Fruit fly (Drosophila melanogaster): ENCODE data around the gene ChAT.

Gene ChAT

dm6 chr3R:18742358-18743269, 37.3 kb downstream of the ChAT start (continued):
- TF ChIP-seq CG11902 (GFP tag; optimal IDR thresholded peaks at IDR 0.05) (peak; percentile 14), fd59A (GFP tag; optimal IDR thresholded peaks at IDR 0.05) (no peak), CG10669 (GFP tag; optimal IDR thresholded peaks at IDR 0.05) (peak; percentile 30), CG32006 (GFP tag; optimal IDR thresholded peaks at IDR 0.05) (peak; percentile 72), cyc (GFP tag; optimal IDR thresholded peaks at IDR 0.05) (peak; percentile 66), Hr38 (GFP tag; optimal IDR thresholded peaks at IDR 0.05) (no peak), dac (GFP tag; optimal IDR thresholded peaks at IDR 0.05) (no peak), Sox102F (GFP tag; optimal IDR thresholded peaks at IDR 0.05) (peak; percentile 65), CG10631 (GFP tag; optimal IDR thresholded peaks at IDR 0.05) (peak; percentile 41), CG1621 (tag; optimal IDR thresholded peaks at IDR 0.05) (no peak), Gug (GFP tag; IDR thresholded peaks at IDR 0.05) (no peak), Blimp-1 (GFP tag; optimal IDR thresholded peaks at IDR 0.05) (no peak), vri (GFP tag; optimal IDR thresholded peaks at IDR 0.05) (peak; percentile 63), spab (GFP tag; optimal IDR thresholded peaks at IDR 0.05) (no peak), CG4318 (GFP tag; optimal IDR thresholded peaks at IDR 0.05) (peak; percentile 39), CG11762 (GFP tag; optimal IDR thresholded peaks at IDR 0.05; ENCODE audit: insufficient read depth) (no peak), CG16779 (tag; optimal IDR thresholded peaks at IDR 0.05) (peak; percentile 1), achi (GFP tag; optimal IDR thresholded peaks at IDR 0.05) (peak; percentile 51), CG7368 (GFP tag; optimal IDR thresholded peaks at IDR 0.05) (no peak), fkh (GFP tag; optimal IDR thresholded peaks at IDR 0.05) (no peak), OdsH (GFP tag; optimal IDR thresholded peaks at IDR 0.05) (peak; percentile 49), Met (GFP tag; optimal IDR thresholded peaks at IDR 0.05) (peak; percentile 69), CG34406 (GFP tag; optimal IDR thresholded peaks at IDR 0.05) (peak; percentile 21), CG31627 (GFP tag; optimal IDR thresholded peaks at IDR 0.05) (peak; percentile 67), CG6808 (GFP tag; optimal IDR thresholded peaks at IDR 0.05) (no peak), Sox14 (GFP tag; optimal IDR thresholded peaks at IDR 0.05) (peak; percentile 75), CG11294 (GFP tag; IDR thresholded peaks at IDR 0.05) (no peak), Eip93F (GFP tag; optimal IDR thresholded peaks at IDR 0.05) (peak; percentile 30), Sox15 (GFP tag; optimal IDR thresholded peaks at IDR 0.05) (no peak)

- TF ChIP-seq CG31627 (GFP tag; optimal IDR thresholded peaks at IDR 0.05) (peak; percentile 59), CG6792 (GFP tag; optimal IDR thresholded peaks at IDR 0.05) (peak; percentile 9), CG11762 (GFP tag; optimal IDR thresholded peaks at IDR 0.05; ENCODE audit: insufficient read depth) (peak; percentile 22), OdsH (GFP tag; optimal IDR thresholded peaks at IDR 0.05) (peak; percentile 43), CG4318 (GFP tag; optimal IDR thresholded peaks at IDR 0.05) (peak; percentile 13), acj6 (GFP tag; optimal IDR thresholded peaks at IDR 0.05) (peak; percentile 59), CG6276 (GFP tag; optimal IDR thresholded peaks at IDR 0.05) (no peak), fd85E (GFP tag; optimal IDR thresholded peaks at IDR 0.05) (no peak), ss (GFP tag; optimal IDR thresholded peaks at IDR 0.05) (peak; percentile 54 to 55), CG6854 (GFP tag; optimal IDR thresholded peaks at IDR 0.05) (no peak), lz (GFP tag; optimal IDR thresholded peaks at IDR 0.05) (peak; percentile 59), Eip93F (GFP tag; optimal IDR thresholded peaks at IDR 0.05) (no peak), CG8632 (GFP tag; optimal IDR thresholded peaks at IDR 0.05) (no peak), fkh (GFP tag; optimal IDR thresholded peaks at IDR 0.05) (no peak), Lpt (GFP tag; optimal IDR thresholded peaks at IDR 0.05) (peak; percentile 9), CG32006 (GFP tag; optimal IDR thresholded peaks at IDR 0.05) (peak; percentile 44), CG10669 (GFP tag; optimal IDR thresholded peaks at IDR 0.05) (peak; percentile 11), CG11902 (GFP tag; optimal IDR thresholded peaks at IDR 0.05) (peak; percentile 12), Sox102F (GFP tag; optimal IDR thresholded peaks at IDR 0.05) (no peak), fd59A (GFP tag; optimal IDR thresholded peaks at IDR 0.05) (peak; percentile 24), vri (GFP tag; optimal IDR thresholded peaks at IDR 0.05) (no peak), CG16779 (tag; optimal IDR thresholded peaks at IDR 0.05) (no peak), cyc (GFP tag; optimal IDR thresholded peaks at IDR 0.05) (peak; percentile 65), Hr39 (GFP tag; optimal IDR thresholded peaks at IDR 0.05) (peak; percentile 61), CG3032 (tag; optimal IDR thresholded peaks at IDR 0.05) (peak; percentile 54), CG15336 (GFP tag; IDR thresholded peaks at IDR 0.05) (peak; percentile 38; the same call in 1 of the 2 replicates), salr (GFP tag; optimal IDR thresholded peaks at IDR 0.05) (no peak), Hr4 (GFP tag; optimal IDR thresholded peaks at IDR 0.05) (peak; percentile 70), spab (GFP tag; optimal IDR thresholded peaks at IDR 0.05) (peak; percentile 4), svp (GFP tag) (peak; percentile 79), Smox (GFP tag; optimal IDR thresholded peaks at IDR 0.05) (no peak), achi (GFP tag; optimal IDR thresholded peaks at IDR 0.05) (peak; percentile 45)
Measured at dm6 chr3R:18743270-18743922, 38.1 kb downstream of the ChAT start, which contains the start of gene Mekk1. TSS of gene Mekk1 (minus strand) at chr3R:18743594.
